Worm (Caenorhabditis elegans) whole organism, early embryonic: ENCODE measurements around the gene W07G4.5.

ENCODE experiments used
- ceh-13 ChIP-seq: fragments of 200-800 bp; sonication (Bioruptor generic); optimal IDR thresholded peaks from 2 replicates; lab custom pipeline; 2018; ENCODE audit warnings: mild to moderate bottlenecking, missing genetic modification characterization, missing compliant biosample characterization
- ets-7 ChIP-seq: sonication (generic microtip); optimal IDR thresholded peaks from 2 replicates; lab custom pipeline; 2016; ENCODE audit warnings: missing genotype, missing genetic modification characterization, missing compliant biosample characterization

DNA sequence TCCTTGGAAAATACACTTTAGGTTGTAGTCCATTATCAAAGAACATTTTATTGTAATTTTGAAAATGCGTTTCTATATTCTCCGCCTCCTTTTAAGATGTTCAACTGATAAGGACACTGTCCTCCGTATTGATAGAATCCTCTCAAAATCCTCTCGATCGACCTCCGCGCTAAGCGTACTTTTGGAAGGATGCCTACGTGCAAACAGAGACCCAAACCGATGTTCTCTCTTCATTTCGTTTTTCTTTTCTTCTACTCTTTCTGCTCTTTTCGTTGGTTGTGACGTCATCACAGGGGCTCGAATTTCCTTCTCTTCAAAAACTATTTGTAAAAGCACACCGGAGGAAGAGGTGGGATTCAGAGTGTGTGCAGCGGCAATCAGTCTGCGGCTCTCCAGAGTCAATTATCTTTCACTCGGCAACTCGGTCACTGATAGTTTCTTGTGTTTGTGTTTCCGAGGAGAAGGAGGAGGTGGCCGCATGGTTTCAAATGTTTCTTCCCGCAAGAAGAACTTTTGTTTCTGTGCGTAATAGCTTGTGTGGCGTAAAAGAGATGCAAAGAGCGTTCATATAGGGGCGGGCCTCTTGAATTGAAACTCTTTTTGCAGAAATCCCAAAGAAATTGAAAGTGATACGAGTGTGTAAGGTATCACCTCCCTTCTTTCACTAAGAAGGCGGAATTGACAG, 34.8 kb downstream of the W07G4.5 start, which contains the start of gene C34B4.2:
- TF ChIP-seq ceh-13 (GFP tag; lab: Kevin White, UChicago) = no peak
- TF ChIP-seq ets-7 = no peak
